Fruit fly (Drosophila melanogaster): ENCODE data around the gene CG17477.

The CG17477 gene

DNA sequence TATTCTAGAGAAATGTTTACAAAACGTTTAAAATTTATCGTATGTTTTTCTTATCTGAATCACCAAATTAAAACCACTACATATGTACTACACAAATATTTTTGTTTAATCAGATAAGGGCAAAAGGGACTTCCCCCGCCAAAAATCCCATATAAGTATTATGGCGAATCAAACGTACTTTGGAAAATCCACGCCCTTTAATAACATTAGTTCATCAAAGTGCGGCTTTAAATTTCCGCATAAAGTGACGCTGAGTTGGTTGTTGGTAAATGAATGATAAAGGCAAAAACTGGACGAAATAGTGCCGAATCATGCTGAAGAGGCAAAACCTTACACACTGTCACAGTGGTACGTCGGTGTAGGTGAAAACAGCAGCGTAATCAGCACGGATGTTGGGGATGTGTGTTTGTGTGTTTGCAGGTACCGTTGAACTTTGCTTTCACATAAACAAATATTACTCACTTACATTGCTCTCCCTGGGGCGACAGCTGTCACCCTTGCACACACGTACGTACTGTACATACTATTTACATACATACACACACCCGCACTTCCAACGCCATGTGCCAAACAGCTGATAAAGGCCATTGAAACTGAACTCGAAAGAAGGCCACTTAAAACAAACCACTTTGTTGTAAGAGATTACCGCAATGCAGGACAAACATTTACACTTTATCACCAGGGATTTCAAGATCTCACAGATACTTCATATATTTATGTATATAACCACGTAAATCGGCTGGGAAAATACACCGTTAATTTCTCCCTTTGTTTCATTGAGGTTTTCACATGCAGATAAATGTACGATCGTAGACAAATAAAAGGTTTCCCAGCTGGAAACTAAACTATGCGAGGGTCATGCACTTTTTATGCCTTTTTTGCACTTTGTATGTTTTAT is 47.5 kb downstream of the CG17477 start (continued):
- TF ChIP-seq CG6683 (GFP tag; optimal IDR thresholded peaks at IDR 0.05) (peak; percentile 3), CG2875 (GFP tag; optimal IDR thresholded peaks at IDR 0.05) (peak; percentile 5), Dref (GFP tag; IDR thresholded peaks at IDR 0.05) (no peak), ERR (GFP tag; optimal IDR thresholded peaks at IDR 0.05) (no peak), CG8359 (GFP tag; optimal IDR thresholded peaks at IDR 0.05; ENCODE audit: borderline replicate concordance) (peak; percentile 34), CG3407 (GFP tag; optimal IDR thresholded peaks at IDR 0.05) (no peak), bowl (GFP tag; IDR thresholded peaks at IDR 0.05) (no peak), CG4424 (GFP tag; optimal IDR thresholded peaks at IDR 0.05) (no peak), CG13287 (GFP tag; IDR thresholded peaks at IDR 0.05; ENCODE audit: partially characterized antibody) (no peak; the same call in 1 of the 2 replicates), CG11504 (tag; optimal IDR thresholded peaks at IDR 0.05) (no peak), Bdp1 (GFP tag; optimal IDR thresholded peaks at IDR 0.05) (no peak), kah (GFP tag; optimal IDR thresholded peaks at IDR 0.05) (peak; percentile 65), stwl (tag; optimal IDR thresholded peaks at IDR 0.05) (no peak), CG14710 (tag; optimal IDR thresholded peaks at IDR 0.05) (no peak), hb (GFP tag; IDR thresholded peaks at IDR 0.05; ENCODE audit: partially characterized antibody) (no peak), CG1024 (GFP tag; IDR thresholded peaks at IDR 0.05) (no peak; the same call in 1 of the 2 replicates), CG18262 (tag; optimal IDR thresholded peaks at IDR 0.05) (no peak), CG9797 (GFP tag; optimal IDR thresholded peaks at IDR 0.05) (no peak), Doc3 (GFP tag; IDR thresholded peaks at IDR 0.05; ENCODE audit: partially characterized antibody) (no peak), CG4707 (GFP tag; optimal IDR thresholded peaks at IDR 0.05) (peak; percentile 46), dpn (GFP tag; optimal IDR thresholded peaks at IDR 0.05) (no peak), en (GFP tag; optimal IDR thresholded peaks at IDR 0.05) (no peak), Pdp1 (GFP tag; optimal IDR thresholded peaks at IDR 0.05) (peak in 1 of 2 experiments; percentile 57), CG32532 (GFP tag; IDR thresholded peaks at IDR 0.05) (no peak), Atf3 (GFP tag; optimal IDR thresholded peaks at IDR 0.05) (no peak), CG16863 (GFP tag; optimal IDR thresholded peaks at IDR 0.05) (no peak), twi (tag; optimal IDR thresholded peaks at IDR 0.05) (peak; percentile 95), CG2129 (GFP tag; IDR thresholded peaks at IDR 0.05; ENCODE audit: partially characterized antibody) (no peak), disco-r (GFP tag; optimal IDR thresholded peaks at IDR 0.05) (no peak), CG17802 (tag; optimal IDR thresholded peaks at IDR 0.05) (no peak), CG14860 (GFP tag; IDR thresholded peaks at IDR 0.05; ENCODE audit: partially characterized antibody) (no peak), CG3847 (GFP tag; IDR thresholded peaks at IDR 0.05) (no peak), CG11695 (GFP tag; IDR thresholded peaks at IDR 0.05) (no peak), CG17829 (tag; optimal IDR thresholded peaks at IDR 0.05) (no peak), HHEX (GFP tag; optimal IDR thresholded peaks at IDR 0.05) (no peak), ci (GFP tag; IDR thresholded peaks at IDR 0.05) (peak; percentile 55; the same call in 1 of the 3 replicates), Sox102F (GFP tag; optimal IDR thresholded peaks at IDR 0.05) (no peak), gce (GFP tag; IDR thresholded peaks at IDR 0.05) (0 out of 3 replicates have a peak, but pooled peaks have one; percentile 47), CG17912 (GFP tag; optimal IDR thresholded peaks at IDR 0.05) (no peak), Hr51 (GFP tag; optimal IDR thresholded peaks at IDR 0.05) (no peak), vvl (GFP tag; IDR thresholded peaks at IDR 0.05) (peak; percentile 21; the same call in 1 of the 2 replicates)

Measured in whole organism, embryonic.